Worm (Caenorhabditis elegans) whole organism, L2 larva: ENCODE measurements around the gene srt-67.

ENCODE experiments used
- C34F6.9 ChIP-seq: fragments of 150-350 bp; optimal IDR thresholded peaks from 2 replicates; lab custom pipeline; 2014; ENCODE audit warnings: missing biosample characterization, missing genetic modification characterization
- F13H6.1 ChIP-seq: sonication (generic microtip); optimal IDR thresholded peaks from 2 replicates; lab custom pipeline; 2016; ENCODE audit warnings: missing genetic modification characterization, missing compliant biosample characterization
- R02D3.7 ChIP-seq: fragments of 150-350 bp; optimal IDR thresholded peaks from 2 replicates; lab custom pipeline; 2014; ENCODE audit warnings: missing biosample characterization, missing genetic modification characterization
- Y55F3AM.14 ChIP-seq: fragments of 200-800 bp; sonication (Bioruptor generic); optimal IDR thresholded peaks from 2 replicates; lab custom pipeline; 2018; ENCODE audit warnings: mild to moderate bottlenecking, missing genetic modification characterization, missing compliant biosample characterization
- ZK546.5 ChIP-seq: sonication (generic microtip); optimal IDR thresholded peaks from 2 replicates; lab custom pipeline; 2017; ENCODE audit warnings: missing biosample characterization, missing genetic modification characterization
- alr-1 ChIP-seq: fragments of 150-350 bp; optimal IDR thresholded peaks from 2 replicates; lab custom pipeline; 2014; ENCODE audit warnings: missing biosample characterization, missing genetic modification characterization
- ama-1 ChIP-seq: fragments of 150-350 bp; optimal IDR thresholded peaks from 2 replicates; lab custom pipeline; 2018; ENCODE audit warnings: inconsistent platforms
- ceh-16 ChIP-seq: fragments of 150-350 bp; optimal IDR thresholded peaks from 2 replicates; lab custom pipeline; 2014; ENCODE audit warnings: missing biosample characterization, missing genetic modification characterization
- crh-2 ChIP-seq: sonication (generic microtip); optimal IDR thresholded peaks from 2 replicates; lab custom pipeline; 2017; ENCODE audit warnings: missing biosample characterization, missing genetic modification characterization
- dmd-4 ChIP-seq: sonication (generic microtip); optimal IDR thresholded peaks from 2 replicates; lab custom pipeline; 2017; ENCODE audit warnings: missing biosample characterization, missing genetic modification characterization
- egl-27 ChIP-seq: sonication (generic microtip); optimal IDR thresholded peaks from 3 replicates; lab custom pipeline; 2017; ENCODE audit warnings: missing biosample characterization, missing genetic modification reagents, missing genetic modification characterization
- elt-3 ChIP-seq: sonication (generic microtip); optimal IDR thresholded peaks from 2 replicates; lab custom pipeline; 2017; ENCODE audit warnings: missing biosample characterization, missing genetic modification characterization
- fos-1 ChIP-seq: fragments of 150-350 bp; optimal IDR thresholded peaks from 2 replicates; lab custom pipeline; 2014; ENCODE audit warnings: missing biosample characterization, missing genetic modification characterization
- lin-11 ChIP-seq: fragments of 150-350 bp; sonication (generic microtip); optimal IDR thresholded peaks from 2 replicates; lab custom pipeline; 2014; ENCODE audit warnings: missing biosample characterization, missing genetic modification characterization, inconsistent platforms, mixed read lengths
- lin-13 ChIP-seq: fragments of 150-350 bp; optimal IDR thresholded peaks from 2 replicates; lab custom pipeline; 2014; ENCODE audit warnings: missing biosample characterization, missing genetic modification reagents, missing genetic modification characterization
- lin-39 ChIP-seq: fragments of 150-350 bp; optimal IDR thresholded peaks from 2 replicates; lab custom pipeline; 2014; ENCODE audit warnings: missing biosample characterization, missing genetic modification reagents, missing genetic modification characterization
- lsy-2 ChIP-seq, 2 experiments: fragments of 150-350 bp in 1 of 2; sonication (generic microtip) in 1 of 2; optimal IDR thresholded peaks; 2 replicates each; lab custom pipeline; 2014 to 2017; ENCODE audit warnings: missing biosample characterization in 2 of 2, missing genetic modification characterization in 2 of 2
- mab-5 ChIP-seq: fragments of 150-350 bp; optimal IDR thresholded peaks from 2 replicates; lab custom pipeline; 2014; ENCODE audit warnings: missing biosample characterization, missing genetic modification characterization
- mbf-1 ChIP-seq: sonication (generic microtip); optimal IDR thresholded peaks from 2 replicates; lab custom pipeline; 2017; ENCODE audit warnings: missing biosample characterization, missing genetic modification characterization
- mdl-1 ChIP-seq, 2 experiments: fragments of 150-350 bp in 1 of 2; sonication (generic microtip) in 1 of 2; optimal IDR thresholded peaks; 2 replicates each; lab custom pipeline; 2017; ENCODE audit warnings: missing biosample characterization in 2 of 2, missing genetic modification characterization in 2 of 2
- nhr-12 ChIP-seq: fragments of 150-350 bp; optimal IDR thresholded peaks from 2 replicates; lab custom pipeline; 2014; ENCODE audit warnings: missing biosample characterization, missing genetic modification characterization
- nhr-129 ChIP-seq: fragments of 150-350 bp; optimal IDR thresholded peaks from 2 replicates; lab custom pipeline; 2014; ENCODE audit warnings: missing biosample characterization, missing genetic modification characterization
- nhr-6 ChIP-seq: fragments of 150-350 bp; optimal IDR thresholded peaks from 2 replicates; lab custom pipeline; 2014; ENCODE audit warnings: missing biosample characterization, missing genetic modification characterization
- sem-4 ChIP-seq: fragments of 150-350 bp; optimal IDR thresholded peaks from 2 replicates; lab custom pipeline; 2014; ENCODE audit warnings: missing biosample characterization, missing genetic modification reagents, missing genetic modification characterization
- sma-3 ChIP-seq: sonication (generic microtip); optimal IDR thresholded peaks from 2 replicates; lab custom pipeline; 2016; ENCODE audit warnings: missing genetic modification reagents, missing genetic modification characterization, missing compliant biosample characterization
- sma-9 ChIP-seq, 2 experiments: fragments of 150-350 bp in 1 of 2; sonication (generic microtip) in 1 of 2; optimal IDR thresholded peaks; 2 replicates each; lab custom pipeline; 2014 to 2016; ENCODE audit warnings: missing genetic modification characterization in 2 of 2, mild to moderate bottlenecking in 1 of 2, missing biosample characterization in 1 of 2, missing compliant biosample characterization in 1 of 2, missing genetic modification reagents in 1 of 2, moderate library complexity in 1 of 2
- snpc-4 ChIP-seq: fragments of 150-350 bp; optimal IDR thresholded peaks from 2 replicates; lab custom pipeline; 2014; ENCODE audit warnings: missing biosample characterization, missing genetic modification characterization
- zag-1 ChIP-seq: fragments of 150-350 bp; optimal IDR thresholded peaks from 2 replicates; lab custom pipeline; 2014; ENCODE audit warnings: missing biosample characterization, missing genetic modification characterization
- ztf-1 ChIP-seq: fragments of 200-800 bp; sonication (Bioruptor generic); conservative IDR thresholded peaks from 2 replicates; pipeline ENCODE4 v1.3.6; 2022; ENCODE audit warnings: missing genetic modification characterization, missing compliant biosample characterization
- ztf-4 ChIP-seq: fragments of 150-350 bp; optimal IDR thresholded peaks from 2 replicates; lab custom pipeline; 2014; ENCODE audit warnings: missing biosample characterization, missing genetic modification characterization

Gene srt-67

ce11 chrV:5233777-5234176, 23.5 kb downstream of the srt-67 start, which contains the start of gene cest-32:
Gene cest-32, minus strand, starts transcription at chrV:5233891.
- TF ChIP-seq nhr-12 (tag; lab: Kevin White, UChicago) (no peak), egl-27 (tag; lab: Kevin White, UChicago) (no peak), C34F6.9 (no peak), ceh-16 (tag; lab: Kevin White, UChicago) (no peak), crh-2 (tag; lab: Kevin White, UChicago) (no peak), ama-1 (lab: Kevin White, UChicago) (no peak), dmd-4 (tag; lab: Kevin White, UChicago) (no peak), zag-1 (tag; lab: Kevin White, UChicago) (no peak), mbf-1 (no peak), nhr-6 (tag; lab: Kevin White, UChicago) (no peak)

- TF ChIP-seq ztf-4 (tag; lab: Kevin White, UChicago) (no peak), sma-3 (GFP tag; lab: Kevin White, UChicago) (peak; percentile 41), nhr-129 (tag; lab: Kevin White, UChicago) (peak; percentile 32), sma-9 (GFP tag; optimal IDR thresholded peaks at IDR 0.05; lab: Kevin White, UChicago) (peak; percentile 74), sma-9 (tag; optimal IDR thresholded peaks at IDR 0.05; lab: Kevin White, UChicago) (no peak), F13H6.1 (tag; lab: Kevin White, UChicago) (peak; percentile 16)
Observed at ce11 chrV:5228513-5228912, 28.7 kb downstream of the srt-67 start.

- TF ChIP-seq lin-13 (GFP tag; lab: Kevin White, UChicago), result no peak
- TF ChIP-seq ztf-1, result no peak
- TF ChIP-seq R02D3.7, result no peak
- no peak for TF ChIP-seq ZK546.5 (tag; lab: Kevin White, UChicago)
- TF ChIP-seq mdl-1 (tag; optimal IDR thresholded peaks at IDR 0.05; lab: Kevin White, UChicago), result no peak
- no peak for TF ChIP-seq lin-39 (tag; lab: Kevin White, UChicago)
- no peak for TF ChIP-seq fos-1 (tag; lab: Kevin White, UChicago)
- no peak for TF ChIP-seq ztf-4 (tag; lab: Kevin White, UChicago)
- TF ChIP-seq lsy-2 (tag; optimal IDR thresholded peaks at IDR 0.05; lab: Kevin White, UChicago), result no peak
- no peak for TF ChIP-seq mab-5
- no peak for TF ChIP-seq nhr-12 (tag; lab: Kevin White, UChicago)
Observed at ce11 chrV:5225660-5226059, 31.6 kb downstream of the srt-67 start.

DNA sequence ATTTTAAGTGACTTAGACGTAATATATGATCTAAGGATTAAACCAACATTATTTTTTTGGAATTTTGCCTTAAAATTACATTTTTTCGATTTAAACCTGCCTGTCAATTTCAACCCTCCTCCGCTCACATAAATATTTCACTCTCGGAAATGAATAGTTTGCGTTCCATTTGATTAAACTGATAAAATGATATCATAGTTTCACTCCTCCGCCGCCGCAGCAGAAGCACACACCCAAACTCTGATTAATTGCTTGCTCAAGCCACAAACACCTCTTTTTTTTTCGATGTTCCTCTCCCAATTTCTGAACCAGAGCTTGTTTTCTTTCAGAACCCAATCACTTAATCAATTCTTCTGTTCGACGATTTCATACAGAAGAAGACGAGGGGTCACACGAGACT, 34.2 kb downstream of the srt-67 start, which contains the start of gene Y49G5B.1:
Gene Y49G5B.1 (plus strand): TSS at position 324 of the 400 bp plus-strand sequence.
- no peak for TF ChIP-seq lin-11 (tag; lab: Kevin White, UChicago)
- TF ChIP-seq fos-1 (tag; lab: Kevin White, UChicago), result peak; percentile 56

DNA sequence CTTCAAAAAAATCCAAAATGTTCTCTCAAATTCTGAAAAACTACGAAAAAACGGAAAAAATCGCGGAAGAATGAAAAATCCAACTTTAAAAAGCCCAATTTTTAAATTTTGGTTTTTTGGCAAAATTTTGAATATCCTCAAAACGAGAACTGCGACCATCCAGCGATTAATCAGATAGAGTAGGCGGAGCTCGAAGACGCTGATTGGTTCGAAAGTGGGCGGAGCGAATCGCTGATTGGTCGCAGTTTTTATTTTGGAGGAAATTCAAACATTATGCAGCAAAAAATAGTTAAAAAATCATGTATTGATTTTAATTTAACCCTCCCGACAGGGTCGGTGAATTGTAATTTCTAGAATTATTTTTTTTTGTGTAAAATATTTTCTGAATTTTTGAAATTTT, 43.6 kb downstream of the srt-67 start:
- no peak for TF ChIP-seq snpc-4 (tag; lab: Kevin White, UChicago)
- no peak for TF ChIP-seq sem-4 (tag; lab: Kevin White, UChicago)
- no peak for TF ChIP-seq alr-1 (tag; lab: Kevin White, UChicago)
- no peak for TF ChIP-seq elt-3
- TF ChIP-seq lsy-2 (tag; optimal IDR thresholded peaks at IDR 0.05; lab: Kevin White, UChicago), result no peak
- TF ChIP-seq lin-13 (GFP tag; lab: Kevin White, UChicago), result no peak
- no peak for TF ChIP-seq Y55F3AM.14 (GFP tag; lab: Kevin White, UChicago)
- TF ChIP-seq ZK546.5 (tag; lab: Kevin White, UChicago), result no peak
- no peak for TF ChIP-seq sma-9 (GFP tag; optimal IDR thresholded peaks at IDR 0.05; lab: Kevin White, UChicago)
- TF ChIP-seq sma-9 (tag; optimal IDR thresholded peaks at IDR 0.05; lab: Kevin White, UChicago), result no peak
- no peak for TF ChIP-seq ztf-4 (tag; lab: Kevin White, UChicago)
- TF ChIP-seq, all 48 proteins: peak for 0
